Worm (Caenorhabditis elegans) whole organism, young adult: ENCODE data around the gene ugt-30.

Experiments used
- C06A6.2 ChIP-seq: fragments of 200-800 bp; sonication (Bioruptor generic); conservative IDR thresholded peaks from 2 replicates; pipeline ENCODE4 v1.3.6; 2022; ENCODE audit warnings: missing genetic modification characterization, missing compliant biosample characterization
- C17E4.6 ChIP-seq: fragments of 200-800 bp; sonication (Bioruptor generic); IDR thresholded peaks from 2 replicates; pipeline ENCODE4 v1.3.6; 2022; ENCODE audit warnings: missing genetic modification reagents, missing genetic modification characterization, missing compliant biosample characterization
- F22D6.2 ChIP-seq: sonication (generic microtip); optimal IDR thresholded peaks from 2 replicates; lab custom pipeline; 2016; ENCODE audit warnings: mild to moderate bottlenecking, missing genetic modification characterization, missing compliant biosample characterization
- F23B12.7 ChIP-seq: sonication (generic microtip); optimal IDR thresholded peaks from 2 replicates; lab custom pipeline; 2017; ENCODE audit warnings: missing genetic modification characterization, mild to moderate bottlenecking, missing compliant biosample characterization, antibody characterized with exemption, moderate library complexity; ENCODE audit not compliant: insufficient read depth
- F49E8.2 ChIP-seq: sonication (generic microtip); optimal IDR thresholded peaks from 3 replicates; lab custom pipeline; 2017; ENCODE audit warnings: missing genetic modification characterization, mild to moderate bottlenecking, missing compliant biosample characterization, antibody characterized with exemption, moderate library complexity; ENCODE audit not compliant: insufficient read depth
- Y53F4B.3 ChIP-seq: fragments of 200-800 bp; sonication (Bioruptor generic); IDR thresholded peaks from 2 replicates; pipeline ENCODE4 v1.3.6; 2022; ENCODE audit warnings: missing genetic modification reagents, missing genetic modification characterization, missing compliant biosample characterization
- Y67H2A.10 ChIP-seq: fragments of 200-800 bp; sonication (Bioruptor generic); conservative IDR thresholded peaks from 2 replicates; pipeline ENCODE4 v1.3.6; 2022; ENCODE audit warnings: missing genetic modification reagents, missing genetic modification characterization, missing compliant biosample characterization
- Y95B8A.8 ChIP-seq: fragments of 200-800 bp; sonication (Bioruptor generic); IDR thresholded peaks from 2 replicates; pipeline ENCODE4 v1.3.6; 2022; ENCODE audit warnings: missing genetic modification reagents, missing genetic modification characterization, missing compliant biosample characterization
- aptf-2 ChIP-seq: fragments of 200-800 bp; sonication (Bioruptor generic); conservative IDR thresholded peaks from 2 replicates; pipeline ENCODE4 v1.3.6; 2022; ENCODE audit warnings: missing genetic modification reagents, missing genetic modification characterization, missing compliant biosample characterization
- cebp-2 ChIP-seq: fragments of 200-800 bp; sonication (Bioruptor generic); IDR thresholded peaks from 2 replicates; pipeline ENCODE4 v1.3.6; 2022; ENCODE audit warnings: missing genetic modification characterization, missing compliant biosample characterization
- ceh-40 ChIP-seq: fragments of 200-800 bp; sonication (Bioruptor generic); IDR thresholded peaks from 2 replicates; pipeline ENCODE4 v1.3.6; 2022; ENCODE audit warnings: missing genetic modification characterization, missing compliant biosample characterization
- die-1 ChIP-seq: sonication (generic microtip); optimal IDR thresholded peaks from 2 replicates; lab custom pipeline; 2016; ENCODE audit warnings: missing genotype, mild to moderate bottlenecking, missing genetic modification characterization, missing compliant biosample characterization
- dpl-1 ChIP-seq: fragments of 150-350 bp; optimal IDR thresholded peaks from 2 replicates; lab custom pipeline; 2014; ENCODE audit warnings: missing biosample characterization, missing genetic modification reagents, missing genetic modification characterization
- egl-18 ChIP-seq: fragments of 200-800 bp; sonication (Bioruptor generic); IDR thresholded peaks from 2 replicates; pipeline ENCODE4 v1.3.6; 2022; ENCODE audit warnings: missing genetic modification reagents, missing genetic modification characterization, missing compliant biosample characterization
- egrh-3 ChIP-seq: fragments of 200-800 bp; sonication (Bioruptor generic); IDR thresholded peaks from 2 replicates; pipeline ENCODE4 v1.3.6; 2022; ENCODE audit warnings: missing genetic modification reagents, missing genetic modification characterization, missing compliant biosample characterization
- hlh-26 ChIP-seq: fragments of 200-800 bp; sonication (Bioruptor generic); conservative IDR thresholded peaks from 2 replicates; pipeline ENCODE4 v1.3.6; 2022; ENCODE audit warnings: missing genetic modification reagents, missing genetic modification characterization, missing compliant biosample characterization
- hsf-1 ChIP-seq: fragments of 200-800 bp; sonication (Bioruptor generic); IDR thresholded peaks from 2 replicates; pipeline ENCODE4 v1.3.6; 2022; ENCODE audit warnings: missing genetic modification reagents, missing genetic modification characterization, missing compliant biosample characterization
- lin-26 ChIP-seq: fragments of 200-800 bp; sonication (Bioruptor generic); IDR thresholded peaks from 2 replicates; pipeline ENCODE4 v1.3.6; 2022; ENCODE audit warnings: missing genetic modification reagents, missing genetic modification characterization, missing compliant biosample characterization
- lin-35 ChIP-seq, 3 experiments: fragments of 150-350 bp in 2 of 3; sonication (generic microtip) in 1 of 3; optimal IDR thresholded peaks; 2 replicates each; lab custom pipeline; 2014 to 2018; ENCODE audit warnings: missing biosample characterization in 3 of 3, missing genetic modification characterization in 3 of 3, missing genetic modification reagents in 3 of 3
- lsl-1 ChIP-seq: fragments of 200-800 bp; sonication (Bioruptor generic); optimal IDR thresholded peaks from 2 replicates; lab custom pipeline; 2018; ENCODE audit warnings: mild to moderate bottlenecking, missing genetic modification characterization, moderate library complexity, missing compliant biosample characterization
- madf-10 ChIP-seq: sonication (generic microtip); optimal IDR thresholded peaks from 2 replicates; lab custom pipeline; 2016; ENCODE audit warnings: mild to moderate bottlenecking, missing genetic modification characterization, missing compliant biosample characterization
- madf-6 ChIP-seq: fragments of 200-800 bp; sonication (Bioruptor generic); IDR thresholded peaks from 2 replicates; pipeline ENCODE4 v1.3.6; 2022; ENCODE audit warnings: missing genetic modification reagents, missing genetic modification characterization, missing compliant biosample characterization
- mcd-1 ChIP-seq: fragments of 200-800 bp; sonication (Bioruptor generic); IDR thresholded peaks from 2 replicates; pipeline ENCODE4 v1.3.6; 2022; ENCODE audit warnings: missing genetic modification reagents, missing genetic modification characterization, missing compliant biosample characterization
- nhr-120 ChIP-seq: fragments of 200-800 bp; sonication (Bioruptor generic); IDR thresholded peaks from 2 replicates; pipeline ENCODE4 v1.3.6; 2022; ENCODE audit warnings: missing genetic modification characterization, missing compliant biosample characterization
- nhr-179 ChIP-seq: sonication (generic microtip); optimal IDR thresholded peaks from 2 replicates; lab custom pipeline; 2016; ENCODE audit warnings: mild to moderate bottlenecking, missing genetic modification characterization, missing compliant biosample characterization
- nhr-27 ChIP-seq: fragments of 200-800 bp; sonication (Bioruptor generic); optimal IDR thresholded peaks from 2 replicates; lab custom pipeline; 2018; ENCODE audit warnings: mild to moderate bottlenecking, missing genetic modification characterization, moderate library complexity, missing compliant biosample characterization
- nhr-80 ChIP-seq: sonication (generic microtip); optimal IDR thresholded peaks from 2 replicates; lab custom pipeline; 2016; ENCODE audit warnings: missing genetic modification characterization, missing compliant biosample characterization
- rec-8 ChIP-seq, 2 experiments: sonication (generic microtip); optimal IDR thresholded peaks; 2 replicates each; lab custom pipeline; 2016; ENCODE audit warnings: mild to moderate bottlenecking in 2 of 2, missing genetic modification characterization in 2 of 2, missing genetic modification reagents in 2 of 2, missing genotype in 2 of 2, missing biosample characterization in 1 of 2, missing compliant biosample characterization in 1 of 2, moderate library complexity in 1 of 2
- sea-2 ChIP-seq: fragments of 200-800 bp; sonication (Bioruptor generic); IDR thresholded peaks from 2 replicates; pipeline ENCODE4 v1.3.6; 2022; ENCODE audit warnings: missing genetic modification characterization, missing compliant biosample characterization
- snpc-4 ChIP-seq, 5 experiments: fragments of 150-350 bp in 1 of 5; sonication (generic microtip) in 4 of 5; optimal IDR thresholded peaks; 2 replicates each; lab custom pipeline; 2014 to 2018; ENCODE audit warnings: missing genetic modification characterization in 5 of 5, missing biosample characterization in 3 of 5, antibody characterized with exemption in 2 of 5, mild to moderate bottlenecking in 2 of 5, missing compliant biosample characterization in 2 of 5, missing genotype in 2 of 5, moderate library complexity in 2 of 5, missing genetic modification reagents in 1 of 5
- tbx-9 ChIP-seq: sonication (generic microtip); optimal IDR thresholded peaks from 2 replicates; lab custom pipeline; 2016; ENCODE audit warnings: borderline replicate concordance, missing genetic modification characterization, inconsistent platforms, missing compliant biosample characterization
- unc-130 ChIP-seq: sonication (generic microtip); optimal IDR thresholded peaks from 2 replicates; lab custom pipeline; 2016; ENCODE audit warnings: missing genetic modification reagents, missing genetic modification characterization, missing compliant biosample characterization
- zfh-2 ChIP-seq: fragments of 200-800 bp; sonication (Bioruptor generic); conservative IDR thresholded peaks from 2 replicates; pipeline ENCODE4 v1.3.6; 2022; ENCODE audit warnings: missing genetic modification reagents, missing genetic modification characterization, missing compliant biosample characterization
- zim-3 ChIP-seq: sonication (generic microtip); optimal IDR thresholded peaks from 2 replicates; lab custom pipeline; 2017; ENCODE audit warnings: mild to moderate bottlenecking, missing genetic modification characterization, moderate library complexity, missing compliant biosample characterization
- ztf-18 ChIP-seq: sonication (generic microtip); optimal IDR thresholded peaks from 2 replicates; lab custom pipeline; 2016; ENCODE audit warnings: missing genotype, mild to moderate bottlenecking, missing genetic modification characterization, missing compliant biosample characterization
- ztf-6 ChIP-seq: fragments of 200-800 bp; sonication (Bioruptor generic); IDR thresholded peaks from 2 replicates; pipeline ENCODE4 v1.3.6; 2022; ENCODE audit warnings: missing genetic modification reagents, missing genetic modification characterization, missing compliant biosample characterization

Gene ugt-30

ce11 chrV:15136772-15137171 lies 11.7 kb upstream of the ugt-30 start, which contains the start of gene aipl-1 (continued):
- peak; percentile 8 for TF ChIP-seq madf-10 (tag; lab: Kevin White, UChicago)
- peak in 1 of 3 experiments; percentile 53 for TF ChIP-seq lin-35 (GFP tag; optimal IDR thresholded peaks at IDR 0.05; lab: Kevin White, UChicago)
- TF ChIP-seq ceh-40 (GFP tag; lab: Robert Waterston, UW): no peak
- TF ChIP-seq nhr-80: peak; percentile 2
- peak; percentile 7 for TF ChIP-seq dpl-1
- TF ChIP-seq F49E8.2 (tag; lab: Kevin White, UChicago): peak; percentile 77
- TF ChIP-seq snpc-4 (GFP tag; optimal IDR thresholded peaks at IDR 0.05; lab: Kevin White, UChicago): no peak
- TF ChIP-seq snpc-4 (tag; optimal IDR thresholded peaks at IDR 0.05; lab: Kevin White, UChicago): peak in 3 of 4 experiments; percentile 5 to 66 (median 53)
- TF ChIP-seq, all 124 proteins: peak for 29

ce11 chrV:15133812-15134211 lies 8.8 kb upstream of the ugt-30 start:
- TF ChIP-seq hsf-1 (0 out of 2 replicates have a peak, but pooled peaks have one; percentile 18), tbx-9 (tag; lab: Kevin White, UChicago) (no peak)

DNA sequence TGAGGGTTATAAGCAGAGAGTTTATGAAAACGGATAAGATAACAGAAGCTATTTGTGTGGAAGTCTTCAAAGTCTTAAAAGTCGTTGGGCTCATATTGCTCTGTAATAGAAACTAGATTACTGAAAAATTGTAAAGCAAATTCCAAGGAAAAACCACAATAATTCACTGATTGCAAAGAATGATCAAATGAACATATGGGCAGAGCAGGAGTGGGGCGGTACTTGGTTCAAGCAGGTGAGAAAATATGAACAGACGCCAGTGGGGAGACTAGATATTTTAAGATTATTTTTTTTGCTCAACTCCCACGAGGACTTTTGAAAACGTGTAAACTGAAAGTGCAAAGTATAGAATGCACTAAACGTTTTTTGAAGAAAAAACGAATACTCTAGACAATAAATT lies 7.4 kb upstream of the ugt-30 start, which contains the start of gene str-171:
str-171 (minus strand) TSS at position 101 of the 400 bp plus-strand sequence.
- TF ChIP-seq nhr-120 (no peak), C17E4.6 (no peak), Y95B8A.8 (GFP tag; lab: Robert Waterston, UW) (no peak), snpc-4 (GFP tag; optimal IDR thresholded peaks at IDR 0.05; lab: Kevin White, UChicago) (no peak), snpc-4 (tag; optimal IDR thresholded peaks at IDR 0.05; lab: Kevin White, UChicago) (no peak), cebp-2 (GFP tag; lab: Robert Waterston, UW) (no peak), Y67H2A.10 (no peak), zim-3 (tag; lab: Kevin White, UChicago) (no peak), tbx-9 (tag; lab: Kevin White, UChicago) (no peak), mcd-1 (GFP tag; lab: Robert Waterston, UW) (no peak), rec-8 (tag; optimal IDR thresholded peaks at IDR 0.05; lab: Kevin White, UChicago) (no peak), lin-35 (GFP tag; optimal IDR thresholded peaks at IDR 0.05; lab: Kevin White, UChicago) (no peak), ztf-6 (no peak), egrh-3 (GFP tag; lab: Robert Waterston, UW) (no peak), madf-6 (GFP tag; lab: Robert Waterston, UW) (no peak)

- TF ChIP-seq Y53F4B.3 (GFP tag; lab: Robert Waterston, UW) (no peak), lin-26 (no peak), nhr-27 (tag; lab: Kevin White, UChicago) (no peak), F22D6.2 (tag; lab: Kevin White, UChicago) (no peak), die-1 (tag; lab: Kevin White, UChicago) (no peak), C06A6.2 (no peak), ztf-18 (tag; lab: Kevin White, UChicago) (no peak), nhr-80 (no peak), sea-2 (GFP tag; lab: Robert Waterston, UW) (no peak), ztf-6 (no peak), lsl-1 (GFP tag; lab: Kevin White, UChicago) (no peak), hlh-26 (GFP tag; lab: Robert Waterston, UW) (no peak), nhr-179 (no peak), hsf-1 (no peak), unc-130 (GFP tag; lab: Kevin White, UChicago) (no peak), zfh-2 (GFP tag; lab: Robert Waterston, UW) (no peak), F23B12.7 (tag; lab: Kevin White, UChicago) (no peak), egl-18 (GFP tag; lab: Robert Waterston, UW) (no peak), aptf-2 (GFP tag; lab: Robert Waterston, UW) (no peak)
Measured at ce11 chrV:15127955-15128354, 2.9 kb upstream of the ugt-30 start, which contains the start of gene srr-7. srr-7 (plus strand) TSS chrV:15128255.
